Fruit fly (Drosophila melanogaster): ENCODE results near the gene PpD3.

dm6 chr3R:9779764-9780163 is 32.1 kb downstream of the PpD3 start, which contains the start of gene CG12947:
- TF ChIP-seq usp (GFP tag; optimal IDR thresholded peaks at IDR 0.05) (no peak), EcR (GFP tag; optimal IDR thresholded peaks at IDR 0.05) (no peak), pan (optimal IDR thresholded peaks at IDR 0.05) (no peak)
